Worm (Caenorhabditis elegans) whole organism, young adult: ENCODE measurements around the gene nhr-97.

Source experiments
- B0019.2 ChIP-seq: fragments of 200-800 bp; sonication (Bioruptor generic); conservative IDR thresholded peaks from 2 replicates; pipeline ENCODE4 v1.3.6; 2022; ENCODE audit warnings: missing genetic modification reagents, missing genetic modification characterization, missing compliant biosample characterization
- B0261.1 ChIP-seq: sonication (generic microtip); optimal IDR thresholded peaks from 2 replicates; lab custom pipeline; 2016; ENCODE audit warnings: mild to moderate bottlenecking, missing genetic modification characterization, moderate library complexity, missing compliant biosample characterization
- B0336.3 ChIP-seq: fragments of 200-800 bp; sonication (Bioruptor generic); IDR thresholded peaks from 2 replicates; pipeline ENCODE4 v1.3.6; 2022; ENCODE audit warnings: missing genetic modification characterization, missing compliant biosample characterization
- D2030.7 ChIP-seq: fragments of 200-800 bp; sonication (Bioruptor generic); IDR thresholded peaks from 2 replicates; pipeline ENCODE4 v1.3.6; 2022; ENCODE audit warnings: missing genetic modification reagents, missing genetic modification characterization, missing compliant biosample characterization
- F33H1.4 ChIP-seq: fragments of 200-800 bp; sonication (Bioruptor generic); IDR thresholded peaks from 2 replicates; pipeline ENCODE4 v1.3.6; 2022; ENCODE audit warnings: missing genetic modification reagents, missing genetic modification characterization, missing compliant biosample characterization
- F37B4.10 ChIP-seq: fragments of 200-800 bp; sonication (Bioruptor generic); IDR thresholded peaks from 2 replicates; pipeline ENCODE4 v1.3.6; 2022; ENCODE audit warnings: missing genetic modification characterization, missing compliant biosample characterization
- F49E8.2 ChIP-seq: sonication (generic microtip); optimal IDR thresholded peaks from 3 replicates; lab custom pipeline; 2017; ENCODE audit warnings: missing genetic modification characterization, mild to moderate bottlenecking, missing compliant biosample characterization, antibody characterized with exemption, moderate library complexity; ENCODE audit not compliant: insufficient read depth
- F52B5.7 ChIP-seq: sonication (generic microtip); optimal IDR thresholded peaks from 2 replicates; lab custom pipeline; 2016; ENCODE audit warnings: mild to moderate bottlenecking, missing genetic modification characterization, missing compliant biosample characterization
- F55B11.4 ChIP-seq: sonication (generic microtip); optimal IDR thresholded peaks from 2 replicates; lab custom pipeline; 2016; ENCODE audit warnings: missing compliant biosample characterization, missing genetic modification characterization, borderline replicate concordance; ENCODE audit not compliant: insufficient read depth
- K11D2.4 ChIP-seq: fragments of 200-800 bp; sonication (Bioruptor generic); IDR thresholded peaks from 2 replicates; pipeline ENCODE4 v1.3.6; 2022; ENCODE audit warnings: missing genetic modification reagents, missing genetic modification characterization, missing compliant biosample characterization
- T07F8.4 ChIP-seq: sonication (generic microtip); optimal IDR thresholded peaks from 2 replicates; lab custom pipeline; 2016; ENCODE audit warnings: mild to moderate bottlenecking, missing genetic modification characterization, moderate library complexity, missing compliant biosample characterization
- Y56A3A.18 ChIP-seq: fragments of 200-800 bp; sonication (Bioruptor generic); IDR thresholded peaks from 2 replicates; pipeline ENCODE4 v1.3.6; 2022; ENCODE audit warnings: missing genetic modification reagents, missing genetic modification characterization, missing compliant biosample characterization
- ZK185.1 ChIP-seq: sonication (generic microtip); optimal IDR thresholded peaks from 2 replicates; lab custom pipeline; 2016; ENCODE audit warnings: mild to moderate bottlenecking, missing genetic modification characterization, missing compliant biosample characterization; ENCODE audit not compliant: poor library complexity, severe bottlenecking
- aptf-2 ChIP-seq: fragments of 200-800 bp; sonication (Bioruptor generic); conservative IDR thresholded peaks from 2 replicates; pipeline ENCODE4 v1.3.6; 2022; ENCODE audit warnings: missing genetic modification reagents, missing genetic modification characterization, missing compliant biosample characterization
- aptf-3 ChIP-seq: fragments of 200-800 bp; sonication (Bioruptor generic); IDR thresholded peaks from 2 replicates; pipeline ENCODE4 v1.3.6; 2022; ENCODE audit warnings: missing genetic modification characterization, missing compliant biosample characterization
- attf-3 ChIP-seq: fragments of 200-800 bp; sonication (Bioruptor generic); conservative IDR thresholded peaks from 2 replicates; pipeline ENCODE4 v1.3.6; 2022; ENCODE audit warnings: missing genetic modification reagents, missing genetic modification characterization, missing compliant biosample characterization
- bed-1 ChIP-seq: fragments of 200-800 bp; sonication (Bioruptor generic); IDR thresholded peaks from 2 replicates; pipeline ENCODE4 v1.3.6; 2022; ENCODE audit warnings: missing genetic modification reagents, missing genetic modification characterization, missing compliant biosample characterization
- cebp-2 ChIP-seq: fragments of 200-800 bp; sonication (Bioruptor generic); IDR thresholded peaks from 2 replicates; pipeline ENCODE4 v1.3.6; 2022; ENCODE audit warnings: missing genetic modification characterization, missing compliant biosample characterization
- ceh-100 ChIP-seq: fragments of 200-800 bp; sonication (Bioruptor generic); IDR thresholded peaks from 2 replicates; pipeline ENCODE4 v1.3.6; 2022; ENCODE audit warnings: missing genetic modification reagents, missing genetic modification characterization, missing compliant biosample characterization
- ceh-27 ChIP-seq: fragments of 200-800 bp; sonication (Bioruptor generic); optimal IDR thresholded peaks from 2 replicates; lab custom pipeline; 2018; ENCODE audit warnings: mild to moderate bottlenecking, missing genetic modification characterization, moderate library complexity, missing compliant biosample characterization
- ceh-58 ChIP-seq: fragments of 200-800 bp; sonication (Bioruptor generic); IDR thresholded peaks from 2 replicates; pipeline ENCODE4 v1.3.6; 2022; ENCODE audit warnings: missing genetic modification characterization, missing compliant biosample characterization
- efl-1 ChIP-seq: fragments of 150-350 bp; optimal IDR thresholded peaks from 2 replicates; lab custom pipeline; 2014; ENCODE audit warnings: missing biosample characterization, missing genetic modification reagents, missing genetic modification characterization
- gei-17 ChIP-seq: fragments of 200-800 bp; sonication (Bioruptor generic); optimal IDR thresholded peaks from 2 replicates; lab custom pipeline; 2018; ENCODE audit warnings: mild to moderate bottlenecking, missing genetic modification characterization, missing compliant biosample characterization
- him-1 ChIP-seq: sonication (generic microtip); optimal IDR thresholded peaks from 2 replicates; lab custom pipeline; 2016; ENCODE audit warnings: missing genotype, missing genetic modification reagents, missing genetic modification characterization, missing compliant biosample characterization
- lin-26 ChIP-seq: fragments of 200-800 bp; sonication (Bioruptor generic); IDR thresholded peaks from 2 replicates; pipeline ENCODE4 v1.3.6; 2022; ENCODE audit warnings: missing genetic modification reagents, missing genetic modification characterization, missing compliant biosample characterization
- lin-35 ChIP-seq, 3 experiments: fragments of 150-350 bp in 2 of 3; sonication (generic microtip) in 1 of 3; optimal IDR thresholded peaks; 2 replicates each; lab custom pipeline; 2014 to 2018; ENCODE audit warnings: missing biosample characterization in 3 of 3, missing genetic modification characterization in 3 of 3, missing genetic modification reagents in 3 of 3
- lin-40 ChIP-seq: sonication (generic microtip); optimal IDR thresholded peaks from 2 replicates; lab custom pipeline; 2016; ENCODE audit warnings: missing genetic modification characterization, mild to moderate bottlenecking, missing compliant biosample characterization, missing genotype, missing genetic modification reagents
- madf-8 ChIP-seq: fragments of 200-800 bp; sonication (Bioruptor generic); conservative IDR thresholded peaks from 2 replicates; pipeline ENCODE4 v1.3.6; 2022; ENCODE audit warnings: missing genetic modification reagents, missing genetic modification characterization, missing compliant biosample characterization
- mes-4 ChIP-seq: sonication (generic microtip); optimal IDR thresholded peaks from 2 replicates; lab custom pipeline; 2016; ENCODE audit warnings: missing genotype, missing genetic modification characterization, missing compliant biosample characterization
- nfya-1 ChIP-seq: sonication (generic microtip); optimal IDR thresholded peaks from 2 replicates; lab custom pipeline; 2017; ENCODE audit warnings: antibody characterized with exemption, missing compliant biosample characterization, missing genetic modification characterization, borderline replicate concordance; ENCODE audit not compliant: insufficient read depth
- nhr-80 ChIP-seq: sonication (generic microtip); optimal IDR thresholded peaks from 2 replicates; lab custom pipeline; 2016; ENCODE audit warnings: missing genetic modification characterization, missing compliant biosample characterization
- repo-1 ChIP-seq: sonication (generic microtip); optimal IDR thresholded peaks from 2 replicates; lab custom pipeline; 2017; ENCODE audit warnings: mild to moderate bottlenecking, missing genetic modification characterization, missing compliant biosample characterization
- snpc-1.1 ChIP-seq: sonication (generic microtip); optimal IDR thresholded peaks from 2 replicates; lab custom pipeline; 2017; ENCODE audit warnings: missing genetic modification characterization, mild to moderate bottlenecking, missing compliant biosample characterization, antibody characterized with exemption, moderate library complexity, missing genotype, missing genetic modification reagents; ENCODE audit not compliant: insufficient read depth
- snpc-1.3 ChIP-seq: sonication (generic microtip); optimal IDR thresholded peaks from 2 replicates; lab custom pipeline; 2017; ENCODE audit warnings: missing genetic modification characterization, mild to moderate bottlenecking, missing compliant biosample characterization, antibody characterized with exemption, moderate library complexity, missing genotype, missing genetic modification reagents; ENCODE audit not compliant: insufficient read depth
- snpc-4 ChIP-seq, 5 experiments: fragments of 150-350 bp in 1 of 5; sonication (generic microtip) in 4 of 5; optimal IDR thresholded peaks; 2 replicates each; lab custom pipeline; 2014 to 2018; ENCODE audit warnings: missing genetic modification characterization in 5 of 5, missing biosample characterization in 3 of 5, antibody characterized with exemption in 2 of 5, mild to moderate bottlenecking in 2 of 5, missing compliant biosample characterization in 2 of 5, missing genotype in 2 of 5, moderate library complexity in 2 of 5, missing genetic modification reagents in 1 of 5
- sptf-2 ChIP-seq: fragments of 200-800 bp; sonication (Bioruptor generic); optimal IDR thresholded peaks from 2 replicates; lab custom pipeline; 2018; ENCODE audit warnings: mild to moderate bottlenecking, missing genetic modification characterization, missing compliant biosample characterization
- tbx-9 ChIP-seq: sonication (generic microtip); optimal IDR thresholded peaks from 2 replicates; lab custom pipeline; 2016; ENCODE audit warnings: borderline replicate concordance, missing genetic modification characterization, inconsistent platforms, missing compliant biosample characterization
- unc-130 ChIP-seq: sonication (generic microtip); optimal IDR thresholded peaks from 2 replicates; lab custom pipeline; 2016; ENCODE audit warnings: missing genetic modification reagents, missing genetic modification characterization, missing compliant biosample characterization
- unc-62 ChIP-seq: fragments of 150-350 bp; optimal IDR thresholded peaks from 2 replicates; lab custom pipeline; 2014; ENCODE audit warnings: missing biosample characterization, missing genetic modification reagents, missing genetic modification characterization
- ztf-18 ChIP-seq: sonication (generic microtip); optimal IDR thresholded peaks from 2 replicates; lab custom pipeline; 2016; ENCODE audit warnings: missing genotype, mild to moderate bottlenecking, missing genetic modification characterization, missing compliant biosample characterization
- ztf-25 ChIP-seq: fragments of 200-800 bp; sonication (Bioruptor generic); IDR thresholded peaks from 2 replicates; pipeline ENCODE4 v1.3.6; 2022; ENCODE audit warnings: missing genetic modification reagents, missing genetic modification characterization, missing compliant biosample characterization
- ztf-28 ChIP-seq: fragments of 200-800 bp; sonication (Bioruptor generic); IDR thresholded peaks from 2 replicates; pipeline ENCODE4 v1.3.6; 2022; ENCODE audit warnings: missing genetic modification reagents, missing genetic modification characterization, missing compliant biosample characterization

Gene nhr-97

ce11 chrIV:9770798-9771197 lies 13.4 kb downstream of the nhr-97 start:
- TF ChIP-seq B0336.3 (GFP tag; lab: Robert Waterston, UW) (no peak), unc-62 (peak; percentile 95)

DNA sequence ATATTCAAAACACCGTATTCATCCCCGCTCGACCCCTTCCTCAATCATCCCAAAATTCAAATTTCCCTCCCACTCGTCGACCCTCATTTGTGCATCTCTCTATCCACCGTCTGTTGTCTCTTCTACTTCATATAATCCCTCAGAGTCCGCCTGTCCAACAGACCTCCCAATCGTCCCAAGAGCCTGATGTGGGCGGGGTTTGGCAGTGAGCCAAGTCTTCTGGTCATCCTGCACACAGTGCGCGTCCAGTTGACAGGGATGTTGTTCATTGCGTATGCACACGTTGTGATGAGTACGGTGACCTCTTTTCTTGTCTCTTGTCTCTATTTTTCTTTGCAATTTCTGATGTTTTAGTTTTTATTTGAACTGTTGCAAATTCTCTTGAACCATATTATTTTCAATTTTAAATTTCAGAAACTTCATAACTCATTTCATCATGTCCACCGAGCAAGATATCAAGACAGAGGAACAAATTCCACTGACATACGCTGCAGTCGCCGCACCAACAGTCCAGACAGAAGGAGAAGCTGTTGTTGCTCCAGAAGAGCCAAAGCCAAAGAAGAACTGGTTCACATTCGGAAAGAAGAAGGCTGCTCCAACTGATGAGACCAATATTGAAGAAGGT lies 14.8 kb downstream of the nhr-97 start, which contains the start of gene cav-1:
cav-1 (plus strand) TSS at position 415 of the 625 bp plus-strand sequence.
- TF ChIP-seq F37B4.10 (GFP tag; lab: Robert Waterston, UW) (no peak), ceh-27 (GFP tag; lab: Kevin White, UChicago) (no peak), B0019.2 (GFP tag; lab: Robert Waterston, UW) (no peak), ZK185.1 (tag; lab: Kevin White, UChicago) (no peak), aptf-2 (GFP tag; lab: Robert Waterston, UW) (0 out of 2 replicates have a peak, but pooled peaks have one; percentile 53), lin-26 (no peak), unc-130 (GFP tag; lab: Kevin White, UChicago) (no peak), Y56A3A.18 (no peak), unc-62 (peak; percentile 34), ztf-18 (no peak), B0261.1 (tag; lab: Kevin White, UChicago) (no peak), him-1 (tag; lab: Kevin White, UChicago) (no peak)

ce11 chrIV:9773441-9773840 lies 16.0 kb downstream of the nhr-97 start:
- TF ChIP-seq F49E8.2 (tag; lab: Kevin White, UChicago) (no peak), mes-4 (tag; lab: Kevin White, UChicago) (no peak), bed-1 (GFP tag; lab: Robert Waterston, UW) (no peak), T07F8.4 (tag; lab: Kevin White, UChicago) (no peak), nfya-1 (tag; lab: Kevin White, UChicago) (no peak), ceh-100 (no peak), D2030.7 (GFP tag; lab: Robert Waterston, UW) (no peak), madf-8 (no peak), ztf-25 (GFP tag; lab: Robert Waterston, UW) (no peak), attf-3 (GFP tag; lab: Robert Waterston, UW) (no peak), lin-40 (tag; lab: Kevin White, UChicago) (no peak)

- TF ChIP-seq sptf-2 (GFP tag; lab: Kevin White, UChicago), result no peak
- no peak for TF ChIP-seq repo-1 (tag; lab: Kevin White, UChicago)
- TF ChIP-seq F52B5.7, result no peak
- TF ChIP-seq gei-17 (GFP tag; lab: Kevin White, UChicago), result no peak
- TF ChIP-seq F33H1.4 (GFP tag; lab: Robert Waterston, UW), result no peak
- TF ChIP-seq ztf-28, result no peak
- TF ChIP-seq cebp-2, result no peak
- no peak for TF ChIP-seq snpc-4 (GFP tag; optimal IDR thresholded peaks at IDR 0.05; lab: Kevin White, UChicago)
- peak in 1 of 4 experiments; percentile 26 for TF ChIP-seq snpc-4 (tag; optimal IDR thresholded peaks at IDR 0.05; lab: Kevin White, UChicago)
- TF ChIP-seq ceh-58 (GFP tag; lab: Robert Waterston, UW), result no peak
- no peak for TF ChIP-seq aptf-3
- TF ChIP-seq F55B11.4 (tag; lab: Kevin White, UChicago), result no peak
- TF ChIP-seq ZK185.1 (tag; lab: Kevin White, UChicago), result no peak
- TF ChIP-seq K11D2.4 (GFP tag; lab: Robert Waterston, UW), result no peak
- no peak for TF ChIP-seq lin-40 (tag; lab: Kevin White, UChicago)
- TF ChIP-seq nhr-80 (tag; lab: Kevin White, UChicago), result no peak
- TF ChIP-seq snpc-1.1 (tag; lab: Kevin White, UChicago), result no peak
- TF ChIP-seq tbx-9 (tag; lab: Kevin White, UChicago), result no peak
- peak; percentile 46 for TF ChIP-seq efl-1 (GFP tag; lab: Kevin White, UChicago)
- TF ChIP-seq snpc-1.3 (tag; lab: Kevin White, UChicago), result no peak
- TF ChIP-seq lin-35 (GFP tag; optimal IDR thresholded peaks at IDR 0.05; lab: Kevin White, UChicago), result peak in 1 of 3 experiments; percentile 83
- TF ChIP-seq F37B4.10 (GFP tag; lab: Robert Waterston, UW), result no peak
Observed at ce11 chrIV:9777535-9777934, 20.1 kb downstream of the nhr-97 start, which contains the start of gene sna-2. sna-2 (minus strand) TSS chrIV:9777634.
